Fruit fly (Drosophila melanogaster) whole organism, embryonic: Measurements from ENCODE around the gene CG17982.

Source experiments
- Awh ChIP-seq: fragments of 200-800 bp; sonication (Bioruptor generic); IDR thresholded peaks from 2 replicates; pipeline ENCODE4, ENCODE4 v1.3.6; 2022; ENCODE audit warnings: missing biosample characterization, missing genetic modification characterization
- CG11456 ChIP-seq: fragments of 200-800 bp; sonication (Bioruptor generic); IDR thresholded peaks from 3 replicates; pipeline ENCODE4 v1.3.6; 2022; ENCODE audit warnings: missing biosample characterization, missing genetic modification characterization
- CG12071 ChIP-seq: fragments of 200-800 bp; sonication (Bioruptor generic); optimal IDR thresholded peaks from 3 replicates; lab custom pipeline; 2018; ENCODE audit warnings: missing biosample characterization, mild to moderate bottlenecking, missing genetic modification characterization
- CG12769 ChIP-seq: fragments of 200-800 bp; sonication (Bioruptor generic); optimal IDR thresholded peaks from 2 replicates; lab custom pipeline; 2019; ENCODE audit warnings: missing biosample characterization, mild to moderate bottlenecking, missing genetic modification characterization, moderate library complexity
- CG14710 ChIP-seq: fragments of 200-800 bp; sonication (Bioruptor generic); optimal IDR thresholded peaks from 3 replicates; lab custom pipeline; 2019; ENCODE audit warnings: missing biosample characterization, mild to moderate bottlenecking, missing genetic modification characterization, moderate library complexity
- CG14860 ChIP-seq: fragments of 200-800 bp; sonication (Bioruptor generic); IDR thresholded peaks from 3 replicates; pipeline ENCODE4 v1.3.6; 2022; ENCODE audit warnings: missing biosample characterization, missing genetic modification characterization; ENCODE audit not compliant: partially characterized antibody
- CG15514 ChIP-seq: fragments of 200-800 bp; sonication (Bioruptor generic); optimal IDR thresholded peaks from 3 replicates; lab custom pipeline; 2017; ENCODE audit warnings: missing biosample characterization, missing genetic modification characterization, mild to moderate bottlenecking, moderate library complexity, missing genetic modification reagents
- CG1603 ChIP-seq: fragments of 200-800 bp; sonication (Bioruptor generic); optimal IDR thresholded peaks from 2 replicates; lab custom pipeline; 2019; ENCODE audit warnings: missing biosample characterization, mild to moderate bottlenecking, missing genetic modification characterization, moderate library complexity
- CG17385 ChIP-seq: fragments of 200-800 bp; sonication (Bioruptor generic); optimal IDR thresholded peaks from 3 replicates; lab custom pipeline; 2018; ENCODE audit warnings: missing biosample characterization, mild to moderate bottlenecking, missing genetic modification characterization
- CG18476 ChIP-seq: fragments of 200-800 bp; sonication (Bioruptor generic); optimal IDR thresholded peaks from 2 replicates; lab custom pipeline; 2016; ENCODE audit warnings: missing biosample characterization, mild to moderate bottlenecking, missing genetic modification characterization
- CG3065 ChIP-seq: fragments of 200-800 bp; sonication (Bioruptor generic); optimal IDR thresholded peaks from 2 replicates; lab custom pipeline; 2016; ENCODE audit warnings: missing biosample characterization, missing genetic modification characterization
- CG3163 ChIP-seq: fragments of 200-800 bp; sonication (Bioruptor generic); optimal IDR thresholded peaks from 3 replicates; lab custom pipeline; 2016; ENCODE audit warnings: missing biosample characterization, missing genetic modification characterization
- CG43689 ChIP-seq: fragments of 200-800 bp; sonication (Bioruptor generic); IDR thresholded peaks from 2 replicates; pipeline ENCODE4 v1.3.6; 2022; ENCODE audit warnings: missing biosample characterization, missing genetic modification characterization
- CG5953 ChIP-seq: fragments of 200-800 bp; sonication (Bioruptor generic); IDR thresholded peaks from 2 replicates; pipeline ENCODE4 v1.3.6; 2022; ENCODE audit warnings: missing biosample characterization, missing genetic modification characterization
- CG6683 ChIP-seq: fragments of 200-800 bp; sonication (Bioruptor generic); optimal IDR thresholded peaks from 2 replicates; lab custom pipeline; 2017; ENCODE audit warnings: missing biosample characterization, mild to moderate bottlenecking, missing genetic modification characterization, missing genetic modification reagents
- CG6813 ChIP-seq: fragments of 200-800 bp; sonication (Bioruptor generic); optimal IDR thresholded peaks from 2 replicates; lab custom pipeline; 2017; ENCODE audit warnings: missing biosample characterization, missing genetic modification characterization, mild to moderate bottlenecking, moderate library complexity, missing genetic modification reagents
- CG8388 ChIP-seq: fragments of 200-800 bp; sonication (Bioruptor generic); optimal IDR thresholded peaks from 2 replicates; lab custom pipeline; 2019; ENCODE audit warnings: missing biosample characterization, mild to moderate bottlenecking, missing genetic modification characterization, moderate library complexity
- Camta ChIP-seq: fragments of 200-800 bp; sonication (Bioruptor generic); optimal IDR thresholded peaks from 2 replicates; lab custom pipeline; 2016; ENCODE audit warnings: missing biosample characterization, missing genetic modification characterization
- CoRest ChIP-seq: fragments of 200-800 bp; sonication (Bioruptor generic); optimal IDR thresholded peaks from 3 replicates; lab custom pipeline; 2018; ENCODE audit warnings: missing biosample characterization, mild to moderate bottlenecking, missing genetic modification characterization, moderate library complexity
- D ChIP-seq, 2 experiments: fragments of 200-800 bp in 1 of 2; fragments of >200 bp in 1 of 2; sonication (Bioruptor generic) in 1 of 2; optimal IDR thresholded peaks; 2 replicates in 1 of 2; 3 replicates in 1 of 2; lab custom pipeline; 2017; ENCODE audit warnings: mild to moderate bottlenecking in 1 of 2, missing biosample characterization in 1 of 2, missing genetic modification characterization in 1 of 2, missing genetic modification reagents in 1 of 2
- D19A ChIP-seq: fragments of 200-800 bp; optimal IDR thresholded peaks from 3 replicates; lab custom pipeline; 2019; ENCODE audit warnings: missing biosample characterization, mild to moderate bottlenecking, missing genetic modification characterization, moderate library complexity
- E2f1 ChIP-seq: fragments of 200-800 bp; sonication (Bioruptor generic); IDR thresholded peaks from 2 replicates; pipeline ENCODE4 v1.3.6; 2022; ENCODE audit warnings: missing biosample characterization, missing genetic modification characterization
- Hey ChIP-seq: fragments of 200-800 bp; sonication (Bioruptor generic); optimal IDR thresholded peaks from 3 replicates; lab custom pipeline; 2018; ENCODE audit warnings: missing biosample characterization, mild to moderate bottlenecking, missing genetic modification characterization
- HmgD ChIP-seq: fragments of 200-800 bp; sonication (Bioruptor generic); optimal IDR thresholded peaks from 3 replicates; lab custom pipeline; 2016; ENCODE audit warnings: missing biosample characterization, missing genetic modification characterization
- Hmr ChIP-seq: fragments of 200-800 bp; sonication (Bioruptor generic); optimal IDR thresholded peaks from 3 replicates; lab custom pipeline; 2017; ENCODE audit warnings: mild to moderate bottlenecking, missing biosample characterization, missing genetic modification reagents, missing genetic modification characterization
- Hsf ChIP-seq: fragments of 200-800 bp; sonication (Bioruptor generic); optimal IDR thresholded peaks from 3 replicates; lab custom pipeline; 2016; ENCODE audit warnings: missing biosample characterization, missing genetic modification characterization
- MESR4 ChIP-seq: fragments of 200-800 bp; sonication (Bioruptor generic); optimal IDR thresholded peaks from 2 replicates; lab custom pipeline; 2018; ENCODE audit warnings: missing biosample characterization, mild to moderate bottlenecking, missing genetic modification characterization, moderate library complexity
- Oaz ChIP-seq: fragments of 200-800 bp; sonication (Bioruptor generic); IDR thresholded peaks from 2 replicates; pipeline ENCODE4 v1.3.6; 2022; ENCODE audit warnings: missing biosample characterization, missing genetic modification characterization
- Poxn ChIP-seq: fragments of 200-800 bp; sonication (Bioruptor generic); IDR thresholded peaks from 2 replicates; pipeline ENCODE4 v1.3.6; 2022; ENCODE audit warnings: missing biosample characterization, missing genetic modification characterization
- TFAM ChIP-seq: fragments of 200-800 bp; sonication (Bioruptor generic); optimal IDR thresholded peaks from 2 replicates; lab custom pipeline; 2017; ENCODE audit warnings: missing biosample characterization, missing genetic modification characterization, inconsistent platforms
- Usf ChIP-seq: fragments of 200-800 bp; sonication (Bioruptor generic); optimal IDR thresholded peaks from 2 replicates; lab custom pipeline; 2017; ENCODE audit warnings: missing genotype, missing biosample characterization, missing genetic modification characterization
- bbx ChIP-seq: fragments of 200-800 bp; sonication (Bioruptor generic); IDR thresholded peaks from 2 replicates; pipeline ENCODE4 v1.3.6; 2022; ENCODE audit warnings: missing biosample characterization, missing genetic modification characterization; ENCODE audit not compliant: partially characterized antibody
- bsh ChIP-seq, 2 experiments: fragments of 200-800 bp; sonication (Bioruptor generic); optimal IDR thresholded peaks; 2 replicates each; lab custom pipeline; 2017 to 2018; ENCODE audit warnings: mild to moderate bottlenecking in 2 of 2, missing biosample characterization in 2 of 2, missing genetic modification characterization in 2 of 2, moderate library complexity in 1 of 2
- danr ChIP-seq: fragments of 200-800 bp; sonication (Bioruptor generic); IDR thresholded peaks from 2 replicates; pipeline ENCODE4 v1.3.6; 2022; ENCODE audit warnings: missing biosample characterization, missing genetic modification characterization
- dmrt11E ChIP-seq: fragments of 200-800 bp; sonication (Bioruptor generic); optimal IDR thresholded peaks from 3 replicates; lab custom pipeline; 2018; ENCODE audit warnings: missing biosample characterization, mild to moderate bottlenecking, missing genetic modification characterization, moderate library complexity
- dpn ChIP-seq, 2 experiments: fragments of 200-800 bp; sonication (Bioruptor generic); optimal IDR thresholded peaks; 3 replicates each; lab custom pipeline; 2016; ENCODE audit warnings: missing biosample characterization in 2 of 2, missing genetic modification characterization in 2 of 2
- fd3F ChIP-seq: fragments of 200-800 bp; sonication (Bioruptor generic); optimal IDR thresholded peaks from 2 replicates; lab custom pipeline; 2018; ENCODE audit warnings: missing biosample characterization, mild to moderate bottlenecking, missing genetic modification characterization, moderate library complexity
- gfzf ChIP-seq: fragments of 200-800 bp; sonication (Bioruptor generic); optimal IDR thresholded peaks from 2 replicates; lab custom pipeline; 2016; ENCODE audit warnings: missing biosample characterization, mild to moderate bottlenecking, missing genetic modification characterization, moderate library complexity
- grn ChIP-seq: fragments of 200-800 bp; sonication (Bioruptor generic); optimal IDR thresholded peaks from 3 replicates; lab custom pipeline; 2017; ENCODE audit warnings: missing biosample characterization, missing genetic modification characterization
- inv ChIP-seq: fragments of 200-800 bp; sonication (Bioruptor generic); IDR thresholded peaks from 2 replicates; pipeline ENCODE4 v1.3.6; 2022; ENCODE audit warnings: missing biosample characterization, missing genetic modification characterization; ENCODE audit not compliant: partially characterized antibody
- jumu ChIP-seq: fragments of 200-800 bp; sonication (Bioruptor generic); optimal IDR thresholded peaks from 3 replicates; lab custom pipeline; 2016; ENCODE audit warnings: missing biosample characterization, missing genetic modification characterization
- mam ChIP-seq: fragments of 200-800 bp; sonication (Bioruptor generic); optimal IDR thresholded peaks from 3 replicates; lab custom pipeline; 2016; ENCODE audit warnings: missing biosample characterization, missing genetic modification characterization
- mirr ChIP-seq: fragments of 200-800 bp; sonication (Bioruptor generic); optimal IDR thresholded peaks from 3 replicates; lab custom pipeline; 2018; ENCODE audit warnings: missing biosample characterization, mild to moderate bottlenecking, missing genetic modification characterization
- pan ChIP-seq, 4 experiments: fragments of >200 bp in 3 of 4; fragments of 200-800 bp in 1 of 4; sonication (Bioruptor generic) in 1 of 4; optimal IDR thresholded peaks in 3 of 4; IDR thresholded peaks in 1 of 4; 2 replicates each; pipeline versions ENCODE4 v1.3.6 to Lab custom; 2017 to 2022; ENCODE audit warnings: missing biosample characterization in 2 of 4, missing genetic modification characterization in 2 of 4, mixed read lengths in 1 of 4
- slp2 ChIP-seq: fragments of 200-800 bp; sonication (Bioruptor generic); optimal IDR thresholded peaks from 2 replicates; lab custom pipeline; 2016; ENCODE audit warnings: missing biosample characterization, missing genetic modification characterization

The CG17982 gene

dm6 chrX:8113386-8114279 is 30.0 kb downstream of the CG17982 start (continued):
- TF ChIP-seq CG3065 (no peak), dmrt11E (tag; lab: Kevin White, UChicago) (no peak), Hsf (GFP tag; lab: Kevin White, UChicago) (peak; percentile 51), bsh (GFP tag; optimal IDR thresholded peaks at IDR 0.05; lab: Kevin White, UChicago) (peak in 1 of 2 experiments; percentile 18), CG14710 (no peak), CG17385 (GFP tag; lab: Kevin White, UChicago) (peak; percentile 55), D (optimal IDR thresholded peaks at IDR 0.05; lab: Kevin White, UChicago) (no peak), D (GFP tag; optimal IDR thresholded peaks at IDR 0.05; lab: Kevin White, UChicago) (no peak), fd3F (GFP tag; lab: Kevin White, UChicago) (peak; percentile 54), mam (GFP tag; lab: Kevin White, UChicago) (peak; percentile 74), pan (optimal IDR thresholded peaks at IDR 0.05; lab: Kevin White, UChicago) (no peak), pan (GFP tag; optimal IDR thresholded peaks at IDR 0.05 in 1 of 2, IDR thresholded peaks at IDR 0.05 in 1 of 2) (peak in 1 of 2 experiments; percentile 68), CG18476 (no peak), inv (GFP tag; lab: Robert Waterston, UW) (no peak), HmgD (GFP tag; lab: Kevin White, UChicago) (no peak), CG12769 (tag; lab: Kevin White, UChicago) (peak; percentile 91), CG6813 (GFP tag; lab: Kevin White, UChicago) (peak; percentile 54), Poxn (GFP tag; lab: Robert Waterston, UW) (peak; percentile 72), CG6683 (peak; percentile 6), D19A (tag; lab: Kevin White, UChicago) (peak; percentile 11), CG43689 (GFP tag; lab: Robert Waterston, UW) (no peak), CG1603 (tag; lab: Kevin White, UChicago) (peak; percentile 69), E2f1 (GFP tag; lab: Robert Waterston, UW) (peak; percentile 43; the same call in 1 of the 2 replicates), CG3163 (peak; percentile 35), Hmr (GFP tag; lab: Kevin White, UChicago) (peak; percentile 84), CG12071 (peak; percentile 34), jumu (GFP tag; lab: Kevin White, UChicago) (no peak), CG14860 (GFP tag; lab: Robert Waterston, UW) (no peak), TFAM (no peak), mirr (GFP tag; lab: Kevin White, UChicago) (no peak), Awh (GFP tag; lab: Robert Waterston, UW) (no peak), Oaz (GFP tag; lab: Robert Waterston, UW) (peak; percentile 55), CoRest (tag; lab: Kevin White, UChicago) (peak; percentile 70), MESR4 (GFP tag; lab: Kevin White, UChicago) (no peak), Hey (tag; lab: Kevin White, UChicago) (no peak), grn (no peak), CG11456 (peak; percentile 72; the same call in 2 of the 3 replicates), slp2 (GFP tag; lab: Kevin White, UChicago) (no peak), Usf (GFP tag; lab: Kevin White, UChicago) (peak; percentile 8), CG5953 (no peak), CG15514 (GFP tag; lab: Kevin White, UChicago) (peak; percentile 67), dpn (GFP tag; optimal IDR thresholded peaks at IDR 0.05; lab: Kevin White, UChicago) (peak; percentile 49 to 57), Camta (GFP tag; lab: Kevin White, UChicago) (peak; percentile 30), gfzf (GFP tag; lab: Kevin White, UChicago) (no peak), CG8388 (GFP tag; lab: Kevin White, UChicago) (peak; percentile 1), danr (no peak), bbx (GFP tag; lab: Robert Waterston, UW) (no peak)
- TF ChIP-seq, all 482 proteins: peak for 222
